Fruit fly (Drosophila melanogaster): ENCODE data around the gene Ca-beta.

Gene Ca-beta

DNA sequence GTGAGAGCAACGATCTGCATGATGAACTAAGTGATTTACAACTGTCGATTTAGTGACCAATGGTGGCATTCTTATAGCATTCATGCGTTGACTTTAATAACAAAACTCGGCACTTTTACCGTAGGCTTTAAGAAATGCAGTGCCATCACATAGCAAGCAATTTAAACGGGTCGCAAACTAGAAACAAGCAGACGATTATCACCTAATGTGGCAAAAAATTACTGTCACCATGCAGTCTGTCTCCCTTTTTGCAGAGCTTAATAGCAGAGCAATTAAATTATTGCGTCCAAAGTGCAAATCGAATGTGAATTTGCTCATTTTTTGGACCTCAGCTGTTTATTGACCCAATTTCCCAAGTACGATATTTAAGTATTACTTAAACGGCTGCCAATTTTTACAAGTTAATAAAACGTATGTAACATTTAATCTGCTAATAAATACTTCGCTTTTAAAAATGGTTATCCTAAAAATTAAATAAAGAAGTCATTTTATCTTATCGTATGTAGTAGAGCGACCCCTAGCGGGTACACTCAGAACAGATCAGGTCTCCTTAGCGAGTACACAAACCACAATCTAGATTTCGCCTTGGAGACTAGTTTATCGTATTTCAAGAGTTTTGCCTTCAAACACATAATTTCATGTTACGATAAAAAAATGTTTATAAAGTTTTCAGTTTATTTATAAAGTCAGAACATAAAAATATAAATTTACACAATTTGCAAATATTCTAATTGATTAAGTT lies 31.6 kb downstream of the Ca-beta start, which contains the start of gene Vm32E:
Gene Vm32E (minus strand): TSS at position 51 of the 742 bp plus-strand sequence.
- no peak for TF ChIP-seq psq (optimal IDR thresholded peaks at IDR 0.05)
- TF ChIP-seq h (optimal IDR thresholded peaks at IDR 0.05): no peak
- no peak for TF ChIP-seq ttk (optimal IDR thresholded peaks at IDR 0.05)
- TF ChIP-seq insv (optimal IDR thresholded peaks at IDR 0.05): no peak
- TF ChIP-seq Myc (optimal IDR thresholded peaks at IDR 0.05): no peak
- TF ChIP-seq Sin3A (optimal IDR thresholded peaks at IDR 0.05): no peak

DNA sequence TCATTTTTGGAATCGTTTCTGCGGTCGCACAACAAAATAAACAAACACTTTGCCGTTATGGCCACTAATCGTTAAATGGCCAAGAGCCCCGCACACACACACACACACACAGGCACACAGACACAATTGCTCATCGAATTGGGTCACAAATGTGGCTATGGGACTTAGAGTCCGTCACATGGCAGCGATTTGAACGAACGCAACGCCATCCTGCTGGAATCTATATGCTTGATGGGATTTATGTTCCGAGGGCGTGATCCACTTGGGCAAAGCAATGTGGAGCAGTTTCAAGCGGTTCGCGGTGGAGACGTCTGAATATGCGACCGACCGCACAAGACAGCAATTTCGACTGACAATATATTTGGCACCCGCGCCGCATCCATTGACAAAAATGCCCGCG lies 32.8 kb downstream of the Ca-beta start:
- TF ChIP-seq Myc (optimal IDR thresholded peaks at IDR 0.05) (no peak), ttk (optimal IDR thresholded peaks at IDR 0.05) (no peak), psq (optimal IDR thresholded peaks at IDR 0.05) (no peak), insv (optimal IDR thresholded peaks at IDR 0.05) (no peak), Sin3A (optimal IDR thresholded peaks at IDR 0.05) (no peak), h (optimal IDR thresholded peaks at IDR 0.05) (no peak)

DNA sequence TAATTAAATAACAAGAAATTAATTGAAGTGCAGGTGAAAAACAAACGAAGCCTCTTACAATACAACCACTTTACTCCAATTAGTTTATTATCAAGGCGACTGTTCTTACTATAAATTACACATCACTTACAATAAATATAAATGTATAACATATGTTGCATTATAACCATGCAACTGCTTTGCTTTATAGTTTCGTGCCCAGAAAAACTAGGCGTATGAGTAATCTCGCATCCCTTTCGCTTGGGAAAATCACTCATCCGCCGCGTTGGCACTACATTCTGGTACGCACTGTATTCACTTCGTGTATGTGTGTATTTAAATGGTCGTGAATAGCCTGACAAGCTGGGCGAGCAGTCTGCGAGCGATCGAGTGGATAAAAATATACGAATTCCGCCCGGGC lies 33.4 kb downstream of the Ca-beta start:
- TF ChIP-seq h (optimal IDR thresholded peaks at IDR 0.05): no peak

DNA sequence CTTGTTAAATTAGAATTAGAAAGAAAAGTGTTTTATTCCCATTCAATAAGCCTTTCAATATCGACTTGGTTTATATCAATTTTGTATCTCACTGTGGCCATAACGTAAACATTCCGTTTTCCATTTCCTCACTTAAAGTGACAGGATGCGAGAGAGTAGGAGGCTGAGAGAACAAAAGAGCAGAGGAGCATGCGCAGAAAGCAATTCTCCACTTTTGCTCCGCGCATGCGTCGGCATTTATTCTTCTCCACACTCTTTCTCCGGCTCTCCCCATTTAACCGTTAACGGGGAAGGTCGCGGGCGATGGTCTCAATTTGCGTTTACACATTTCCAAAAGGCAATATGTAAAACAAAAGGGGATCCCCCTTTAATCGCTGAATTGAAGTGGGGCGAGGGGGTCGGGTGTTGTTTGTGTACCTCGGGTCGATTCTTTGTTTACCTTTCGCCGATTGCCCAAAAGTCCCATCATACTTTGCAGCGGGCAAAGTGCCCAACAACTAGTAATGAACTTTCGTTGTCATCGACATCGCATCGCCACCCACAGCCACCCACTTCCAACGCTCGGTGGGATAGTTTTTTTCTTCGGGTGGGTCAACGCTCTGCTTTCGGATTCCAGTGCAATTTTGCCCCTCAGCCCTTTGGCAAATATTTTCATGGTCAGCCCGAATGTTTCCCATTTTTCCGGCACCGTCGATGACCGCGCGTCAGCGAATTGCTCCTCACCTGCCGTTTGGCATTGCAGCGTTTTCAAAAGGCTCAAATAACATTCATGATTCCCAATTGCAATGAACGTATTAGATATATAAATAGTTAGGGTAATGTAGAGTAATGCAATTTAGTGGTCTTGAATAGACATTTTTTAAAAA lies 34.4 kb downstream of the Ca-beta start:
- no peak for TF ChIP-seq psq (optimal IDR thresholded peaks at IDR 0.05)
- no peak for TF ChIP-seq Sin3A (optimal IDR thresholded peaks at IDR 0.05)
- TF ChIP-seq h (optimal IDR thresholded peaks at IDR 0.05): no peak
- TF ChIP-seq ttk (optimal IDR thresholded peaks at IDR 0.05): no peak
- no peak for TF ChIP-seq Myc (optimal IDR thresholded peaks at IDR 0.05)
- TF ChIP-seq insv (optimal IDR thresholded peaks at IDR 0.05): no peak

DNA sequence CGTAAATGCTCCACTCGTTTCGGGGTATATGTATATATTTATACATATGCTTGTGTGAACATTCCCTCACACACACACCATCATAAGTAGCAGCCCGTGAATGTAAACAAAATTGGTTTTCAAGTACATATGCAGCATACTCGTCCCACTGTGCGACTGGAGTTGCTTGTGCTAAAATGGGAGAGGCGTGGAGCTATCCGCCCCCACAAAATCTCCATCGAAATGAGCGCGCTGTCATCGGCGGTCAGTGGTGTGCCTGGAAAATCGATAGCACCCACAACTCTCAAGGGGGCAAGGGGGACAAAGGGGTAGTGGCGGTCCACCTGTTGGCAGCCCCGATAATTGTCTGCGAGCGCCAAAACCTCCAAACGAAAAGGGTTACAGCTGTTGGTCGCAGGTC lies 35.3 kb downstream of the Ca-beta start:
- TF ChIP-seq Myc (optimal IDR thresholded peaks at IDR 0.05) (no peak), insv (optimal IDR thresholded peaks at IDR 0.05) (no peak), Sin3A (optimal IDR thresholded peaks at IDR 0.05) (no peak), ttk (optimal IDR thresholded peaks at IDR 0.05) (no peak), psq (optimal IDR thresholded peaks at IDR 0.05) (no peak), h (optimal IDR thresholded peaks at IDR 0.05) (no peak)

DNA sequence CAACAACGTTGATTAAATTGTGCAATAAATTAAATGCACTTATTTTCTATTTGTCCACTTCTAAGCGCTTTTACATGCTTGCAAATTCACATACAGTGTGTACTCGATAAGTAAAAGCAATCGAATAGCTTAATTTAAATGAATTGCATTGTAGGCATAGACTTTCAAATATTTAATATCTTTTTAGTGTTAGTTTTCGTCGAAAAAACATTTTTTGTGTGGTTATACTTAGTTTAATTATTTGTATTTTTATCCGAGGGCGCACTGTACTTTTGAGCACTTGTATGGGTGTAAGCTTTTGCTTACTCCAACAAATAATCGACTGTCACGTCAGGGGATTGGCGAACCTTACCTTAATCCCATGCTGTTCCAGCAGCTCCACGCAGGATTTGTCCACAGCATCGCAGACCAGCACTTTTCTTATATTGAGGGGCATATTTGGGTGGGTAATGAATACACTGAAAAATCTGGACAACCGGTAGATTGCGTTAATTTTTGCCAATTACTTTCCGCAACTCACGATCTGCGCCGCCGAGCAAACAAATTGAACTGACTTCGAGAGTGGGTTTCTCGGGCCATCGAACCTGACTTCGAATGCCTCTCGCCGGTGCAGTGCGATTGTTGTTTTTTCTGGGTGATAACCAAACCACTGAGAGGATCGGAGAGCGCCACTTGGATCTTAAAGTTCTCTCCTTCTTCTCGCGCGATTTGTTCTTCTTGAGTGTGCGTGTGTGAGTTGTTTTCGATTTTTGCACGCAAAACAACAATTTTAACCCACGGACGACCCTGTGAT lies 48.0 kb downstream of the Ca-beta start, which contains the start of gene CG6287:
Gene CG6287 (minus strand): TSS at position 556 of the 793 bp plus-strand sequence.
- TF ChIP-seq ttk (optimal IDR thresholded peaks at IDR 0.05): no peak
- TF ChIP-seq insv (optimal IDR thresholded peaks at IDR 0.05): no peak
- TF ChIP-seq h (optimal IDR thresholded peaks at IDR 0.05): no peak

DNA sequence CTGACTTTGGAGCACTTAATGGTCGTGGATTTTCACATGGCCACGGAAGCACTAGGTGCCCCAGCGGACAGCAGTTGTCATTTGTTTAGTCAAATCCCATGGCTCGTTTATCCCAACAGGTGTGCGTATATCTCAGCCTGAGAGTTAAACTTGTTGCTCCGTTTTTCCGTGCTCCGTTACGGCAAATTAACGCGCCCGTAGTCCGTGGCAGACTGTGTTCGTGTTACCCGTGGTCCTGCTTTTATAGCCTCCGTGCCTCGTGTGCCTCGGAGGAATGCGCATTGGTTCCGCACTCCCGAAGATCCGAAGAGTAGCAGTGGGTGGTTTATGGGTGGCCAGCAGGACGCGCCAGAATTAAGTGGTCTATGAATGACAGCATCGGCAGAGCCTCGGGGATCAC lies 54.4 kb downstream of the Ca-beta start, which contains the start of gene Gyc32E:
Gene Gyc32E (minus strand): TSS at position 133 of the 400 bp plus-strand sequence.
- TF ChIP-seq Sin3A (optimal IDR thresholded peaks at IDR 0.05): no peak
- no peak for TF ChIP-seq h (optimal IDR thresholded peaks at IDR 0.05)

DNA sequence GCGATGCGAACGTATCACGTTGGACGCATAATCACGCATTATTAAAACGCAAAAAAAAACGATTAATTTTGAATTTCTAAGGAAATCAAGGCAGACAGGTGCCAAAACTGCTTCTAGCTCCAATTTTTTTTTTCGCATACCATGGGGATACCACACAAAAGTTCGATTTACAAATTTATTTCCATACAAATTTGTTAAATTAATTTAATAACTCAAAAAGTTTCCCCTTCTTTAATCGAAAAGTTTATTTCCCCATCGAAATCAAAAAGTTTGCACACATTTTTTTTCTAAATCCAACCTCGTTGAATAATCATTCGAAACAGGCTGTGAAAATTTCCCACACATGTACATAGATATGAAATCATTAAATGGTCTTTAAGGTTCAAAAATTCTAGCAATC lies 58.0 kb downstream of the Ca-beta start, which contains the start of gene CG31867:
Gene CG31867 (minus strand): TSS at position 101 of the 400 bp plus-strand sequence.
- TF ChIP-seq ttk (optimal IDR thresholded peaks at IDR 0.05) (no peak), insv (optimal IDR thresholded peaks at IDR 0.05) (no peak), h (optimal IDR thresholded peaks at IDR 0.05) (no peak), psq (optimal IDR thresholded peaks at IDR 0.05) (no peak), Sin3A (optimal IDR thresholded peaks at IDR 0.05) (no peak), Myc (optimal IDR thresholded peaks at IDR 0.05) (no peak)

DNA sequence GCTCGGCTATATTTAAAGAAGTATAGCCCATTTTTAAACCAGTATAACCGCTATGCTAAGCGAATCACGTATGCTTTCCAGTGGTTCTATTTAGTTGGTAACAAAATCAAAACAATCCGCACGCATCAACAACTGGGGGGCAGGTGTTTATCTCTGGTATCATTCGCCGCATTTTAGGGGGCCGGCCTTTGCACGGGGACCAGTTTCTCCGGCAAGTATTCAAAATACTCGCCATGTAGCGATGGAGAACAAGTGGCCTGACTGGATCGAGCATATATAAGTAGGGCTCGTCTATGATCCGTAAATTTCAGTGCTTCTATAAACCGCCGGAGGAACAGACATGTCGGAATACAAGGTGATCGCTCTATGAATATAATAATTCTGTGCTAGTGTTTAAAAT lies 67.3 kb downstream of the Ca-beta start, which contains the start of gene hgo:
Gene hgo (plus strand): TSS at position 301 of the 400 bp plus-strand sequence.
- TF ChIP-seq Myc (optimal IDR thresholded peaks at IDR 0.05): no peak
- TF ChIP-seq h (optimal IDR thresholded peaks at IDR 0.05): no peak
- no peak for TF ChIP-seq ttk (optimal IDR thresholded peaks at IDR 0.05)

DNA sequence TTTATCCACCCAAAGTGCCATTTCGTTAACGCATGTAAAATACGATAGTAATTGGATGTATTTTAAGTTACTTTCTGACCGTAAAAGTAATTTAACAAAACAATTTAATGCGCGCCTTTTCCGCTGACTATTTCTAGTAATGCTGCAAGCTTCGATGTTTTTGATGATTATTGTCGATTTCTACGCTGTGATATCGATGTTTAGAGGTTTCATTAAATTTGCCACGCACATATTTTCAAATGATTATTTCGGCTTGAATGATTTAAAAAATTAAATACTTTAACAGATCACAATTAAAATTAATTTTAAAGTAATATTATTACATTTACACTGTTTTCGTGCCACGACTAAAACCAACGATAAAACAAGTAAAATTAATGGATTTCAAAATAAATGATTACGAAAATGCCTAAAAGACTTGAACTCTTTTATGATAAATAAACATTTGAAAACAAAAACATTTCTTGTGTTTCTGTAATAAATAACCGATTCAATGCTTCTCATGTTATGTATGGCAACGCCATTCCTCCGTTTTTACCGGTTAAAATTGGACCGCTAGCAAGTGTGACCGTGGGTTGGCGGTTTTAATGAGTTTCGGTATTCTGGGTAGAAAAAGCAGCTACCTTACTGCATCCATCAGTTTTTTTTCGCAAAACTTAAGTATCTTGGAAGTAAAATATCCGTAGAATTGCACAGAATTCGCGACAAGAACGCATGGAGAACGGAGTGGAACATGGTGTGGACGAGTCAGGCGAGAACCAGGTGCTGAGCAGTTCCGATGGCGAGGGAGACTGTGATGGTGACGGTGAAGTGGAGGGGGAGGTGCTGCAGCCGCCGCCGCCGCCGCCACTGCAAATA lies 73.0 kb downstream of the Ca-beta start, which contains the start of the genes RfC38 and CG4751:
Gene RfC38 (minus strand): TSS at position 495 of the 858 bp plus-strand sequence.
Gene CG4751 (plus strand): TSS at position 587 of the 858 bp plus-strand sequence.
- no peak for TF ChIP-seq insv (optimal IDR thresholded peaks at IDR 0.05)
- no peak for TF ChIP-seq ttk (optimal IDR thresholded peaks at IDR 0.05)
- TF ChIP-seq Myc (optimal IDR thresholded peaks at IDR 0.05): no peak
- no peak for TF ChIP-seq Sin3A (optimal IDR thresholded peaks at IDR 0.05)
- no peak for TF ChIP-seq h (optimal IDR thresholded peaks at IDR 0.05)
- no peak for TF ChIP-seq psq (optimal IDR thresholded peaks at IDR 0.05)

DNA sequence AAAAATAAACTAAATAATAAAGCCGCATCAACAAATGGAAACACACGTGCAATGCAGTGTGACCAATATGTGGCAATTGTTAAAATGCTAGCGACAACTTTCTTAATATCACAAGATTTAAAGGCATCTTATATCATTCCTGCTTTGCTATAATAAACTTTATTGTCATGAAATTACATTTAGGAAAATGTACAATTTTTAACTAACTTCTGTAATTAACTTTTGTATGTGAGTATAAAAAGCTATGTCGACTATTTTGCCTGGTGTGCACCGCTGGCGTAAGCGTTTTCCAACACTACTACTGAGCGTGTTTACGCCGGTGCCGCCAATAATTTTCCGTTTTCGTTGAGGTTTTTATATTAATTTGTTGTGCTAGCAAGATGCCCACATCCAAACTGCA lies 79.8 kb downstream of the Ca-beta start, which contains the start of the genes Csl4 and Nup160:
Gene Csl4 (minus strand): TSS at position 69 of the 400 bp plus-strand sequence.
Gene Nup160 (plus strand): TSS at position 279 of the 400 bp plus-strand sequence.
- TF ChIP-seq ttk (optimal IDR thresholded peaks at IDR 0.05) (no peak), Sin3A (optimal IDR thresholded peaks at IDR 0.05) (no peak), Myc (optimal IDR thresholded peaks at IDR 0.05) (no peak), psq (optimal IDR thresholded peaks at IDR 0.05) (no peak), h (optimal IDR thresholded peaks at IDR 0.05) (no peak), insv (optimal IDR thresholded peaks at IDR 0.05) (no peak)
